Worm (Caenorhabditis elegans): ENCODE data around the gene T05A1.5.

- TF ChIP-seq efl-3 (GFP tag; optimal IDR thresholded peaks at IDR 0.05) (no peak), lin-35 (GFP tag; optimal IDR thresholded peaks at IDR 0.05) (no peak)
These were observed 46.5 kb upstream of the T05A1.5 start for ce11 chrIV:9499636-9500035.

Measured in whole organism, L1 larva.